Fruit fly (Drosophila melanogaster): ENCODE results near the gene CG12003.

Gene CG12003

dm6 chr3L:1587140-1587849 lies 22.1 kb downstream of the CG12003 start (continued):
- TF ChIP-seq Nf-YB (GFP tag; optimal IDR thresholded peaks at IDR 0.05) (peak; percentile 17), CG9215 (GFP tag; IDR thresholded peaks at IDR 0.05) (peak; percentile 82), kah (GFP tag; optimal IDR thresholded peaks at IDR 0.05) (peak; percentile 64), fd102C (GFP tag; optimal IDR thresholded peaks at IDR 0.05) (no peak), CG11504 (tag; optimal IDR thresholded peaks at IDR 0.05) (peak; percentile 88), CG1233 (GFP tag; optimal IDR thresholded peaks at IDR 0.05) (peak; percentile 74), amos (GFP tag; IDR thresholded peaks at IDR 0.05; ENCODE audit: partially characterized antibody) (no peak), al (GFP tag; IDR thresholded peaks at IDR 0.05) (peak; percentile 81), CG5953 (GFP tag; IDR thresholded peaks at IDR 0.05) (peak; percentile 62; the same call in 1 of the 2 replicates), CG32767 (GFP tag; IDR thresholded peaks at IDR 0.05) (peak; percentile 75), CG34376 (GFP tag; optimal IDR thresholded peaks at IDR 0.05) (peak; percentile 50), Nf-YC (tag; optimal IDR thresholded peaks at IDR 0.05) (peak; percentile 68), hbn (GFP tag; IDR thresholded peaks at IDR 0.05; ENCODE audit: partially characterized antibody) (no peak), CG11093 (GFP tag; IDR thresholded peaks at IDR 0.05) (peak; percentile 69), gem (tag; optimal IDR thresholded peaks at IDR 0.05) (peak; percentile 82), vvl (GFP tag; IDR thresholded peaks at IDR 0.05) (peak; percentile 79), Fer3 (tag; optimal IDR thresholded peaks at IDR 0.05) (peak; percentile 83), tll (GFP tag; optimal IDR thresholded peaks at IDR 0.05) (no peak), CG4424 (GFP tag; optimal IDR thresholded peaks at IDR 0.05) (peak; percentile 80), wdn (GFP tag; IDR thresholded peaks at IDR 0.05) (peak; percentile 77), CG10979 (tag; optimal IDR thresholded peaks at IDR 0.05) (peak; percentile 74), CG2199 (GFP tag; IDR thresholded peaks at IDR 0.05) (0 out of 3 replicates have a peak, but pooled peaks have one; percentile 71), mirr (GFP tag; optimal IDR thresholded peaks at IDR 0.05) (peak; percentile 84), Rfx (GFP tag; IDR thresholded peaks at IDR 0.05) (peak; percentile 95), slou (GFP tag; optimal IDR thresholded peaks at IDR 0.05) (peak; percentile 64), zfh1 (GFP tag; IDR thresholded peaks at IDR 0.05) (peak; percentile 86), otp (GFP tag; IDR thresholded peaks at IDR 0.05) (peak; percentile 89), CHES-1-like (GFP tag; optimal IDR thresholded peaks at IDR 0.05) (peak; percentile 74), Deaf1 (tag; optimal IDR thresholded peaks at IDR 0.05) (peak; percentile 45), dpn (GFP tag; optimal IDR thresholded peaks at IDR 0.05) (peak; percentile 89), CG12219 (GFP tag; optimal IDR thresholded peaks at IDR 0.05) (peak; percentile 76), CG7271 (tag; optimal IDR thresholded peaks at IDR 0.05) (no peak), caup (GFP tag; optimal IDR thresholded peaks at IDR 0.05; ENCODE audit: severe bottlenecking) (peak; percentile 83), onecut (GFP tag; IDR thresholded peaks at IDR 0.05) (peak; percentile 85), NK7.1 (GFP tag; optimal IDR thresholded peaks at IDR 0.05) (peak; percentile 74), ac (GFP tag; optimal IDR thresholded peaks at IDR 0.05) (no peak), prd (optimal IDR thresholded peaks at IDR 0.05) (no peak), prd (GFP tag; IDR thresholded peaks at IDR 0.05) (peak; percentile 91), Spps (tag; optimal IDR thresholded peaks at IDR 0.05) (peak; percentile 18), Meics (GFP tag; optimal IDR thresholded peaks at IDR 0.05) (peak; percentile 83), CG3281 (GFP tag; optimal IDR thresholded peaks at IDR 0.05) (peak; percentile 82), CkIIα-i1 (GFP tag; IDR thresholded peaks at IDR 0.05) (peak; percentile 81), CG12299 (tag; optimal IDR thresholded peaks at IDR 0.05) (peak; percentile 5), CG14860 (GFP tag; IDR thresholded peaks at IDR 0.05; ENCODE audit: partially characterized antibody) (no peak), run (tag; optimal IDR thresholded peaks at IDR 0.05) (no peak), D19A (tag; optimal IDR thresholded peaks at IDR 0.05) (peak; percentile 59), crp (GFP tag; optimal IDR thresholded peaks at IDR 0.05) (peak in 1 of 2 experiments; percentile 8), gcm (GFP tag; optimal IDR thresholded peaks at IDR 0.05) (no peak), Gug (GFP tag; IDR thresholded peaks at IDR 0.05) (peak; percentile 87)

Data from whole organism, embryonic.